Worm (Caenorhabditis elegans): ENCODE measurements around the gene T22C8.4.

Gene T22C8.4

ce11 chrII:8612470-8612869, 10.8 kb downstream of the T22C8.4 start, which contains the start of gene T22C8.1:
Gene T22C8.1, plus strand, starts transcription at chrII:8612770.
- TF ChIP-seq sea-2 (GFP tag; optimal IDR thresholded peaks at IDR 0.05): no peak
- no peak for TF ChIP-seq ceh-28 (tag; optimal IDR thresholded peaks at IDR 0.05)
- no peak for TF ChIP-seq elt-3 (tag; optimal IDR thresholded peaks at IDR 0.05)
- TF ChIP-seq lsy-12 (tag; optimal IDR thresholded peaks at IDR 0.05): no peak
- no peak for TF ChIP-seq elt-1 (tag; optimal IDR thresholded peaks at IDR 0.05)
- no peak for TF ChIP-seq nhr-76 (tag; optimal IDR thresholded peaks at IDR 0.05)
- TF ChIP-seq nhr-12 (tag; optimal IDR thresholded peaks at IDR 0.05): no peak
- no peak for TF ChIP-seq jun-1 (tag; optimal IDR thresholded peaks at IDR 0.05)

ce11 chrII:8611330-8611729, 12.0 kb downstream of the T22C8.4 start:
- TF ChIP-seq ztf-11 (tag; optimal IDR thresholded peaks at IDR 0.05) (no peak), egl-27 (tag; optimal IDR thresholded peaks at IDR 0.05) (no peak), ceh-16 (tag; optimal IDR thresholded peaks at IDR 0.05) (no peak), sea-2 (GFP tag; optimal IDR thresholded peaks at IDR 0.05) (no peak), ceh-82 (tag; optimal IDR thresholded peaks at IDR 0.05) (no peak), unc-62 (GFP tag; optimal IDR thresholded peaks at IDR 0.05) (no peak), ama-1 (optimal IDR thresholded peaks at IDR 0.05) (no peak), R02D3.7 (tag; optimal IDR thresholded peaks at IDR 0.05) (no peak), tbx-2 (tag; optimal IDR thresholded peaks at IDR 0.05) (no peak), mdl-1 (tag; optimal IDR thresholded peaks at IDR 0.05) (no peak)

ce11 chrII:8610585-8610984, 12.7 kb downstream of the T22C8.4 start:
- TF ChIP-seq pha-4 (tag; optimal IDR thresholded peaks at IDR 0.05) (no peak), ceh-82 (tag; optimal IDR thresholded peaks at IDR 0.05) (no peak), lin-15B (tag; optimal IDR thresholded peaks at IDR 0.05) (no peak), ztf-4 (tag; optimal IDR thresholded peaks at IDR 0.05) (no peak)

ce11 chrII:8610085-8610484, 13.2 kb downstream of the T22C8.4 start, which contains the start of gene F28C6.9:
Gene F28C6.9, minus strand, starts transcription at chrII:8610185.
- TF ChIP-seq hmg-11 (tag; optimal IDR thresholded peaks at IDR 0.05): no peak
- no peak for TF ChIP-seq zag-1 (tag; optimal IDR thresholded peaks at IDR 0.05)
- no peak for TF ChIP-seq eor-1 (tag; optimal IDR thresholded peaks at IDR 0.05)
- no peak for TF ChIP-seq ceh-9 (tag; optimal IDR thresholded peaks at IDR 0.05)
- no peak for TF ChIP-seq elt-2 (tag; optimal IDR thresholded peaks at IDR 0.05)
- TF ChIP-seq sea-2 (GFP tag; optimal IDR thresholded peaks at IDR 0.05): no peak

ce11 chrII:8607662-8608061, 15.6 kb downstream of the T22C8.4 start, which contains the start of gene F28C6.10:
Gene F28C6.10, plus strand, starts transcription at chrII:8607962.
- TF ChIP-seq mml-1 (tag; optimal IDR thresholded peaks at IDR 0.05): no peak
- TF ChIP-seq ceh-28 (tag; optimal IDR thresholded peaks at IDR 0.05): no peak
- TF ChIP-seq ama-1 (optimal IDR thresholded peaks at IDR 0.05): no peak
- TF ChIP-seq elt-3 (tag; optimal IDR thresholded peaks at IDR 0.05): no peak
- TF ChIP-seq nhr-77 (tag; optimal IDR thresholded peaks at IDR 0.05): no peak
- no peak for TF ChIP-seq ceh-9 (tag; optimal IDR thresholded peaks at IDR 0.05)
- no peak for TF ChIP-seq aly-2 (tag; optimal IDR thresholded peaks at IDR 0.05)
- TF ChIP-seq nhr-12 (tag; optimal IDR thresholded peaks at IDR 0.05): no peak
- TF ChIP-seq skn-1 (tag; optimal IDR thresholded peaks at IDR 0.05): no peak
- TF ChIP-seq snpc-4 (tag; optimal IDR thresholded peaks at IDR 0.05): no peak
- TF ChIP-seq ceh-16 (tag; optimal IDR thresholded peaks at IDR 0.05): no peak
- TF ChIP-seq nhr-28 (tag; optimal IDR thresholded peaks at IDR 0.05): no peak
- no peak for TF ChIP-seq nhr-11 (tag; optimal IDR thresholded peaks at IDR 0.05)
- no peak for TF ChIP-seq lin-39 (tag; optimal IDR thresholded peaks at IDR 0.05)
- no peak for TF ChIP-seq elt-1 (tag; optimal IDR thresholded peaks at IDR 0.05)

- TF ChIP-seq egl-5 (tag; optimal IDR thresholded peaks at IDR 0.05) (no peak), mml-1 (tag; optimal IDR thresholded peaks at IDR 0.05) (no peak), ceh-9 (tag; optimal IDR thresholded peaks at IDR 0.05) (no peak), lin-15B (tag; optimal IDR thresholded peaks at IDR 0.05) (no peak), ceh-16 (tag; optimal IDR thresholded peaks at IDR 0.05) (no peak), ceh-82 (tag; optimal IDR thresholded peaks at IDR 0.05) (no peak), hmg-11 (tag; optimal IDR thresholded peaks at IDR 0.05) (no peak), nhr-77 (tag; optimal IDR thresholded peaks at IDR 0.05) (no peak), eor-1 (tag; optimal IDR thresholded peaks at IDR 0.05) (no peak), snpc-4 (tag; optimal IDR thresholded peaks at IDR 0.05) (no peak), egl-27 (tag; optimal IDR thresholded peaks at IDR 0.05) (no peak), skn-1 (tag; optimal IDR thresholded peaks at IDR 0.05) (no peak), R02D3.7 (tag; optimal IDR thresholded peaks at IDR 0.05) (no peak), pha-4 (tag; optimal IDR thresholded peaks at IDR 0.05) (no peak)
Observed at ce11 chrII:8606549-8606948, 16.7 kb downstream of the T22C8.4 start, which contains the start of gene F28C6.8. Gene F28C6.8, plus strand, starts transcription at chrII:8606849.
